Fruit fly (Drosophila melanogaster) whole organism, embryonic: ENCODE data around the gene CG34353.

Experiments used
- Aef1 ChIP-seq: fragments of 200-800 bp; sonication (Bioruptor generic); IDR thresholded peaks from 3 replicates; pipeline ENCODE4 v1.3.6; 2022; ENCODE audit warnings: missing biosample characterization, missing genetic modification characterization
- Antp ChIP-seq: fragments of 200-800 bp; sonication (Bioruptor generic); optimal IDR thresholded peaks from 3 replicates; lab custom pipeline; 2016; ENCODE audit warnings: missing biosample characterization, missing genetic modification characterization
- Asciz ChIP-seq: fragments of 200-800 bp; sonication (Bioruptor generic); optimal IDR thresholded peaks from 2 replicates; lab custom pipeline; 2017; ENCODE audit warnings: missing biosample characterization, mild to moderate bottlenecking, missing genetic modification characterization, missing genetic modification reagents
- CG10267 ChIP-seq: fragments of 200-800 bp; sonication (Bioruptor generic); optimal IDR thresholded peaks from 2 replicates; lab custom pipeline; 2018; ENCODE audit warnings: missing biosample characterization, mild to moderate bottlenecking, missing genetic modification characterization, moderate library complexity
- CG10431 ChIP-seq: fragments of 200-800 bp; sonication (Bioruptor generic); optimal IDR thresholded peaks from 3 replicates; lab custom pipeline; 2018; ENCODE audit warnings: missing biosample characterization, mild to moderate bottlenecking, missing genetic modification characterization
- CG12104 ChIP-seq: fragments of 200-800 bp; sonication (Bioruptor generic); optimal IDR thresholded peaks from 3 replicates; lab custom pipeline; 2016; ENCODE audit warnings: missing biosample characterization, missing genetic modification characterization
- CG13296 ChIP-seq: fragments of 200-800 bp; sonication (Bioruptor generic); optimal IDR thresholded peaks from 3 replicates; lab custom pipeline; 2018; ENCODE audit warnings: missing biosample characterization, mild to moderate bottlenecking, missing genetic modification characterization
- CG14667 ChIP-seq: fragments of 200-800 bp; sonication (Bioruptor generic); IDR thresholded peaks from 2 replicates; pipeline ENCODE4 v1.3.6; 2022; ENCODE audit warnings: missing biosample characterization, missing genetic modification characterization
- CG1792 ChIP-seq: fragments of 200-800 bp; sonication (Bioruptor generic); optimal IDR thresholded peaks from 2 replicates; lab custom pipeline; 2016; ENCODE audit warnings: missing biosample characterization, missing genetic modification characterization
- CG1832 ChIP-seq: fragments of 200-800 bp; sonication (Bioruptor generic); optimal IDR thresholded peaks from 2 replicates; lab custom pipeline; 2017; ENCODE audit warnings: missing biosample characterization, mild to moderate bottlenecking, missing genetic modification characterization, inconsistent platforms
- CG18599 ChIP-seq: fragments of 200-800 bp; sonication (Bioruptor generic); optimal IDR thresholded peaks from 3 replicates; lab custom pipeline; 2017; ENCODE audit warnings: missing biosample characterization, missing genetic modification characterization, mild to moderate bottlenecking, moderate library complexity, missing genetic modification reagents
- CG30431 ChIP-seq: fragments of 200-800 bp; sonication (Bioruptor generic); optimal IDR thresholded peaks from 2 replicates; lab custom pipeline; 2017; ENCODE audit warnings: missing biosample characterization, missing genetic modification characterization
- CG32532 ChIP-seq: fragments of 200-800 bp; sonication (Bioruptor generic); IDR thresholded peaks from 2 replicates; pipeline ENCODE4 v1.3.6; 2022; ENCODE audit warnings: missing biosample characterization, missing genetic modification characterization
- CG4360 ChIP-seq: fragments of 200-800 bp; sonication (Bioruptor generic); IDR thresholded peaks from 2 replicates; pipeline ENCODE4 v1.3.6; 2022; ENCODE audit warnings: missing biosample characterization, missing genetic modification characterization
- CG6254 ChIP-seq: fragments of 200-800 bp; sonication (Bioruptor generic); optimal IDR thresholded peaks from 3 replicates; lab custom pipeline; 2017; ENCODE audit warnings: mild to moderate bottlenecking, missing biosample characterization, missing genetic modification reagents, missing genetic modification characterization
- CG6854 ChIP-seq: fragments of 200-800 bp; sonication (Bioruptor generic); optimal IDR thresholded peaks from 3 replicates; lab custom pipeline; 2017; ENCODE audit warnings: missing biosample characterization, mild to moderate bottlenecking, missing genetic modification characterization
- CG9797 ChIP-seq: fragments of 200-800 bp; sonication (Bioruptor generic); optimal IDR thresholded peaks from 3 replicates; lab custom pipeline; 2018; ENCODE audit warnings: missing biosample characterization, mild to moderate bottlenecking, missing genetic modification characterization
- CG9932 ChIP-seq: fragments of 200-800 bp; sonication (Bioruptor generic); IDR thresholded peaks from 2 replicates; pipeline ENCODE4 v1.3.6; 2022; ENCODE audit warnings: missing biosample characterization, missing genetic modification characterization
- CHES-1-like ChIP-seq: fragments of 200-800 bp; sonication (Bioruptor generic); optimal IDR thresholded peaks from 2 replicates; lab custom pipeline; 2016; ENCODE audit warnings: missing biosample characterization, missing genetic modification characterization
- Dek ChIP-seq: fragments of 200-800 bp; sonication (Bioruptor generic); optimal IDR thresholded peaks from 3 replicates; lab custom pipeline; 2019; ENCODE audit warnings: missing biosample characterization, mild to moderate bottlenecking, missing genetic modification characterization, moderate library complexity
- Dfd ChIP-seq, 2 experiments: fragments of >200 bp; optimal IDR thresholded peaks; 2 replicates each; lab custom pipeline; 2017; ENCODE audit warnings: missing biosample characterization in 2 of 2, missing genetic modification characterization in 2 of 2
- Dref ChIP-seq: fragments of 200-800 bp; sonication (Bioruptor generic); IDR thresholded peaks from 2 replicates; pipeline ENCODE4 v1.3.6; 2022; ENCODE audit warnings: missing biosample characterization, missing genetic modification characterization
- Fer2 ChIP-seq: fragments of 200-800 bp; sonication (Bioruptor generic); optimal IDR thresholded peaks from 2 replicates; lab custom pipeline; 2018; ENCODE audit warnings: missing biosample characterization, mild to moderate bottlenecking, missing genetic modification characterization, moderate library complexity
- Gsc ChIP-seq: fragments of 200-800 bp; sonication (Bioruptor generic); IDR thresholded peaks from 2 replicates; pipeline ENCODE4 v1.3.6; 2022; ENCODE audit warnings: missing biosample characterization, missing genetic modification characterization
- HmgD ChIP-seq: fragments of 200-800 bp; sonication (Bioruptor generic); optimal IDR thresholded peaks from 3 replicates; lab custom pipeline; 2016; ENCODE audit warnings: missing biosample characterization, missing genetic modification characterization
- Hmx ChIP-seq: fragments of 200-800 bp; sonication (Bioruptor generic); optimal IDR thresholded peaks from 2 replicates; lab custom pipeline; 2016; ENCODE audit warnings: missing biosample characterization, missing genetic modification characterization
- MBD-R2 ChIP-seq: fragments of 200-800 bp; sonication (Bioruptor generic); IDR thresholded peaks from 2 replicates; pipeline ENCODE4 v1.3.6; 2022; ENCODE audit warnings: missing biosample characterization, missing genetic modification characterization
- Max ChIP-seq: fragments of 200-800 bp; sonication (Bioruptor generic); optimal IDR thresholded peaks from 2 replicates; lab custom pipeline; 2016; ENCODE audit warnings: missing biosample characterization, mild to moderate bottlenecking, missing genetic modification characterization
- Mrtf ChIP-seq: fragments of 200-800 bp; sonication (Bioruptor generic); IDR thresholded peaks from 3 replicates; pipeline ENCODE4 v1.3.6; 2022; ENCODE audit warnings: missing biosample characterization, missing genetic modification characterization
- Ravus ChIP-seq: fragments of 200-800 bp; sonication (Bioruptor generic); IDR thresholded peaks from 2 replicates; pipeline ENCODE4 v1.3.6; 2022; ENCODE audit warnings: missing biosample characterization, missing genetic modification characterization
- Side ChIP-seq: fragments of 200-800 bp; sonication (Bioruptor generic); optimal IDR thresholded peaks from 2 replicates; lab custom pipeline; 2016; ENCODE audit warnings: missing biosample characterization, missing genetic modification characterization
- Sox100B ChIP-seq: fragments of 200-800 bp; sonication (Bioruptor generic); optimal IDR thresholded peaks from 3 replicates; lab custom pipeline; 2018; ENCODE audit warnings: missing biosample characterization, mild to moderate bottlenecking, missing genetic modification characterization
- Taf1 ChIP-seq: fragments of 200-800 bp; sonication (Bioruptor generic); IDR thresholded peaks from 2 replicates; pipeline ENCODE4 v1.3.6; 2022; ENCODE audit warnings: missing biosample characterization, missing genetic modification characterization
- Xbp1 ChIP-seq: fragments of 200-800 bp; sonication (Bioruptor generic); optimal IDR thresholded peaks from 3 replicates; lab custom pipeline; 2016; ENCODE audit warnings: missing biosample characterization, mild to moderate bottlenecking, missing genetic modification characterization
- ac ChIP-seq: fragments of 200-800 bp; sonication (Bioruptor generic); optimal IDR thresholded peaks from 3 replicates; lab custom pipeline; 2017; ENCODE audit warnings: missing biosample characterization, mild to moderate bottlenecking, missing genetic modification characterization
- ase ChIP-seq: fragments of 200-800 bp; sonication (Bioruptor generic); IDR thresholded peaks from 3 replicates; pipeline ENCODE4 v1.3.6; 2022; ENCODE audit warnings: missing biosample characterization, missing genetic modification characterization
- caup ChIP-seq: fragments of 200-800 bp; sonication (Bioruptor generic); optimal IDR thresholded peaks from 3 replicates; lab custom pipeline; 2017; ENCODE audit warnings: missing biosample characterization, mild to moderate bottlenecking, missing genetic modification characterization, moderate library complexity; ENCODE audit not compliant: severe bottlenecking
- da ChIP-seq: fragments of 200-800 bp; sonication (Bioruptor generic); optimal IDR thresholded peaks from 2 replicates; lab custom pipeline; 2016; ENCODE audit warnings: missing biosample characterization, missing genetic modification characterization
- ems ChIP-seq: fragments of 200-800 bp; sonication (Bioruptor generic); optimal IDR thresholded peaks from 3 replicates; lab custom pipeline; 2016; ENCODE audit warnings: missing biosample characterization, missing genetic modification characterization
- en ChIP-seq: fragments of 200-800 bp; sonication (Bioruptor generic); optimal IDR thresholded peaks from 2 replicates; lab custom pipeline; 2016; ENCODE audit warnings: missing biosample characterization, missing genetic modification characterization
- kay ChIP-seq: fragments of 200-800 bp; sonication (Bioruptor generic); optimal IDR thresholded peaks from 2 replicates; lab custom pipeline; 2016; ENCODE audit warnings: missing biosample characterization, missing genetic modification characterization
- lmd ChIP-seq: fragments of 200-800 bp; sonication (Bioruptor generic); IDR thresholded peaks from 2 replicates; pipeline ENCODE4 v1.3.6; 2022; ENCODE audit warnings: missing biosample characterization, missing genetic modification characterization
- oc ChIP-seq: fragments of 200-800 bp; sonication (Bioruptor generic); optimal IDR thresholded peaks from 2 replicates; lab custom pipeline; 2018; ENCODE audit warnings: missing biosample characterization, mild to moderate bottlenecking, missing genetic modification characterization, moderate library complexity
- phol ChIP-seq: fragments of 200-800 bp; sonication (Bioruptor generic); optimal IDR thresholded peaks from 3 replicates; lab custom pipeline; 2018; ENCODE audit warnings: missing biosample characterization, mild to moderate bottlenecking, missing genetic modification characterization, moderate library complexity
- pum ChIP-seq: fragments of 200-800 bp; sonication (Bioruptor generic); optimal IDR thresholded peaks from 2 replicates; lab custom pipeline; 2016; ENCODE audit warnings: missing biosample characterization, missing genetic modification characterization
- sens ChIP-seq: fragments of 200-800 bp; sonication (Bioruptor generic); peaks from one replicate; lab custom pipeline; 2016; ENCODE audit warnings: missing biosample characterization, missing genetic modification characterization
- sisA ChIP-seq: fragments of 200-800 bp; sonication (Bioruptor generic); IDR thresholded peaks from 2 replicates; pipeline ENCODE4 v1.3.6; 2022; ENCODE audit warnings: missing biosample characterization, missing genetic modification characterization
- slou ChIP-seq: fragments of 200-800 bp; sonication (Bioruptor generic); optimal IDR thresholded peaks from 3 replicates; lab custom pipeline; 2016; ENCODE audit warnings: missing biosample characterization, missing genetic modification characterization
- ssp ChIP-seq: fragments of 200-800 bp; sonication (Bioruptor generic); IDR thresholded peaks from 2 replicates; pipeline ENCODE4 v1.3.6; 2022; ENCODE audit warnings: missing biosample characterization, missing genetic modification characterization
- tin ChIP-seq: fragments of 200-800 bp; sonication (Bioruptor generic); optimal IDR thresholded peaks from 3 replicates; lab custom pipeline; 2016; ENCODE audit warnings: missing biosample characterization, missing genetic modification characterization
- zf30C ChIP-seq: fragments of 200-800 bp; sonication (Bioruptor generic); optimal IDR thresholded peaks from 3 replicates; lab custom pipeline; 2018; ENCODE audit warnings: missing biosample characterization, mild to moderate bottlenecking, missing genetic modification characterization

CG34353 gene

dm6 chr3R:27922673-27923175 lies 17.1 kb upstream of the CG34353 start, which contains the start of gene RpL4 (continued):
- TF ChIP-seq Dek, result peak; percentile 53
- peak; percentile 79 for TF ChIP-seq Side (GFP tag; lab: Kevin White, UChicago)
- peak; percentile 87 for TF ChIP-seq Sox100B
- TF ChIP-seq Dref (GFP tag; lab: Robert Waterston, UW), result peak; percentile 41; the same call in 1 of the 2 replicates
- 0 out of 2 replicates have a peak, but pooled peaks have one; percentile 11 for TF ChIP-seq sisA
- TF ChIP-seq CG30431 (GFP tag; lab: Kevin White, UChicago), result peak; percentile 76
- TF ChIP-seq Taf1 (GFP tag; lab: Robert Waterston, UW), result 0 out of 2 replicates have a peak, but pooled peaks have one; percentile 26
- peak; percentile 89 for TF ChIP-seq CG13296 (GFP tag; lab: Kevin White, UChicago)
- TF ChIP-seq Xbp1 (GFP tag; lab: Kevin White, UChicago), result peak; percentile 78
- TF ChIP-seq Asciz (GFP tag; lab: Kevin White, UChicago), result peak; percentile 84
- peak; percentile 35 for TF ChIP-seq slou
- no peak for TF ChIP-seq ssp (GFP tag; lab: Robert Waterston, UW)
- peak; percentile 93 for TF ChIP-seq CG10431 (GFP tag; lab: Kevin White, UChicago)
- TF ChIP-seq CG14667, result no peak
- peak; percentile 50; the same call in 1 of the 3 replicates for TF ChIP-seq Mrtf (GFP tag; lab: Robert Waterston, UW)
- TF ChIP-seq Gsc (GFP tag; lab: Robert Waterston, UW), result no peak
- TF ChIP-seq Max (GFP tag; lab: Kevin White, UChicago), result peak; percentile 75
- TF ChIP-seq sens (GFP tag; lab: Kevin White, UChicago), result peak; percentile 97
- TF ChIP-seq Fer2 (tag; lab: Kevin White, UChicago), result peak; percentile 70
- 0 out of 3 replicates have a peak, but pooled peaks have one; percentile 21 for TF ChIP-seq Aef1 (GFP tag; lab: Robert Waterston, UW)
- peak; percentile 85 for TF ChIP-seq CG12104
- TF ChIP-seq CG1832, result no peak
- peak; percentile 90 for TF ChIP-seq CG10267 (tag; lab: Kevin White, UChicago)
- no peak for TF ChIP-seq Dfd (GFP tag; optimal IDR thresholded peaks at IDR 0.05; lab: Kevin White, UChicago)
- peak; percentile 65 for TF ChIP-seq CG9932 (GFP tag; lab: Robert Waterston, UW)
- peak; percentile 89 for TF ChIP-seq CG32532
- no peak for TF ChIP-seq kay
- TF ChIP-seq ase (GFP tag; lab: Robert Waterston, UW), result peak; percentile 74; the same call in 2 of the 3 replicates
- TF ChIP-seq oc (tag; lab: Kevin White, UChicago), result peak; percentile 44
- TF ChIP-seq CG6254 (GFP tag; lab: Kevin White, UChicago), result peak; percentile 60
- peak; percentile 84 for TF ChIP-seq ac (GFP tag; lab: Kevin White, UChicago)
- TF ChIP-seq lmd (GFP tag; lab: Robert Waterston, UW), result peak; percentile 58
- TF ChIP-seq zf30C (GFP tag; lab: Kevin White, UChicago), result peak; percentile 39
- TF ChIP-seq Hmx (GFP tag; lab: Kevin White, UChicago), result peak; percentile 8
- TF ChIP-seq pum, result peak; percentile 51
- no peak; the same call in 1 of the 2 replicates for TF ChIP-seq Ravus
- no peak; the same call in 1 of the 2 replicates for TF ChIP-seq CG4360 (GFP tag; lab: Robert Waterston, UW)
- TF ChIP-seq HmgD (GFP tag; lab: Kevin White, UChicago), result peak; percentile 42
- TF ChIP-seq Antp (GFP tag; lab: Kevin White, UChicago), result peak; percentile 53
- TF ChIP-seq CHES-1-like (GFP tag; lab: Kevin White, UChicago), result peak; percentile 77
- TF ChIP-seq da (GFP tag; lab: Kevin White, UChicago), result peak; percentile 40
- peak; percentile 65 for TF ChIP-seq CG1792 (GFP tag; lab: Kevin White, UChicago)
- TF ChIP-seq CG18599, result peak; percentile 81
- peak; percentile 35 for TF ChIP-seq ems (GFP tag; lab: Kevin White, UChicago)
- TF ChIP-seq caup, result peak; percentile 96
- peak; percentile 76 for TF ChIP-seq en (GFP tag; lab: Kevin White, UChicago)
- TF ChIP-seq MBD-R2, result peak; percentile 48; the same call in 1 of the 2 replicates
- TF ChIP-seq tin (GFP tag; lab: Kevin White, UChicago), result peak; percentile 67
- peak; percentile 83 for TF ChIP-seq CG6854 (GFP tag; lab: Kevin White, UChicago)
- peak; percentile 27 for TF ChIP-seq CG9797
- TF ChIP-seq phol (tag; lab: Kevin White, UChicago), result peak; percentile 86
